Fruit fly (Drosophila melanogaster): ENCODE data around the gene CG2310.
A peak's percentile ranks its signal among the peaks of the same experiment; 100 is the strongest.

Gene CG2310

DNA sequence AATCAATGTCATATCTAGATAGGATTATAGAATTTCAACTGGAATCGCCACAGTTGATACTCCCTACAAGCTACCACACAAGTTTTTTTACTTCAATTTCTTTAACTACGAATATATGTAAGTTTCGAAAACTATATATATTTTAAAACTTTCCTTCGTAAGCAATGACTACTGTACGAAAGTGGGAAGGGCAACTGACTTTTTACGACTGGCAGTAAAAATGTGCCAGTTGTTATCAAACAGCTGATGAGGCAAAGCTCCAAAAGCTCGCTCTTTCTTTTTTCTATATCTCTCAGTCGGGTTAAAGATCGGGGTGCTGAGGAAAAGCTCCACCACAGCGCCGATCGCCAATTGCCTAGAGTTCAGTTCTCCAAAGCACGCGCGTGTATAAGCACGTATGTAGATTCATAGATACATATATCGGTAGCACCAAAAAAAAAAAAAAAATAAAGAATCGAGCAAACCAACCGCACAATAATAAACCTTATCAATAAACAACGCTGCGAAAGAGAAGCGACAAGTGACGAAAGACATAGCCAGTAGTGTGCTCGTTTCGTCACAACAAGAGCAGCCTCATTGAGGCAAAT, 14.3 kb downstream of the CG2310 start (continued):
- TF ChIP-seq Dll (GFP tag; IDR thresholded peaks at IDR 0.05; ENCODE audit: partially characterized antibody) (no peak), HmgZ (tag; optimal IDR thresholded peaks at IDR 0.05) (peak; percentile 59), CG31224 (GFP tag; IDR thresholded peaks at IDR 0.05) (peak; percentile 54), Bdp1 (GFP tag; optimal IDR thresholded peaks at IDR 0.05) (no peak), Bteb2 (GFP tag; optimal IDR thresholded peaks at IDR 0.05) (peak; percentile 36), Dip2 (GFP tag; IDR thresholded peaks at IDR 0.05) (no peak), CG34376 (GFP tag; optimal IDR thresholded peaks at IDR 0.05) (peak; percentile 88), cas (GFP tag; IDR thresholded peaks at IDR 0.05) (peak; percentile 53; the same call in 1 of the 2 replicates), dati (GFP tag; IDR thresholded peaks at IDR 0.05) (no peak), phol (tag; optimal IDR thresholded peaks at IDR 0.05) (peak; percentile 61), sima (GFP tag; optimal IDR thresholded peaks at IDR 0.05) (no peak), Lpt (GFP tag; optimal IDR thresholded peaks at IDR 0.05) (no peak), Meics (GFP tag; optimal IDR thresholded peaks at IDR 0.05) (peak; percentile 100), bowl (GFP tag; IDR thresholded peaks at IDR 0.05) (peak; percentile 58; the same call in 1 of the 2 replicates)

DNA sequence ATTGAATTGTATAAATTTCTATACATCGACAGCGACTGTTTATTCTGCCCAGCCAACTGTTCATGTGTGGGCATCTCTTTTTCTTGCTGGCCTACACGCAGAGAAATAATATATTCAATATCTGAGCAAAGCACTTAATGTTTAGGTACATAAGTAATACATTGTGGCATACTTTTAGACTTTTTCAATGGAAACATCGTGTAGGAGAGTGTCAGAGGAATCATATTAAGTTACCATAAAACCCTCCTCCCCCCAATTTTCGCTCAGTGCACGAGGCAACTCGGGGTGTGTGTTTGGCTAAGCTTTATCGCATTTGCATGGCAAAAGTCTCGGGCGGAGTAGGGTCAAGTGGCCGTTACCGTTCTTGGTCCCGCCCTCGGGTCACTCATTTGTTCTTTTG, 23.2 kb downstream of the CG2310 start:
- TF ChIP-seq E2f1 (GFP tag; IDR thresholded peaks at IDR 0.05) (no peak), Pdp1 (GFP tag; optimal IDR thresholded peaks at IDR 0.05) (no peak), H2.0 (GFP tag; IDR thresholded peaks at IDR 0.05) (0 out of 2 replicates have a peak, but pooled peaks have one; percentile 5), pnt (GFP tag; optimal IDR thresholded peaks at IDR 0.05) (no peak), CG11093 (GFP tag; IDR thresholded peaks at IDR 0.05) (no peak), CG18619 (GFP tag; optimal IDR thresholded peaks at IDR 0.05) (no peak), CG15269 (tag; optimal IDR thresholded peaks at IDR 0.05) (peak; percentile 8), Vsx1 (GFP tag; optimal IDR thresholded peaks at IDR 0.05) (no peak), Atf6 (GFP tag; IDR thresholded peaks at IDR 0.05) (no peak), CG10274 (GFP tag; optimal IDR thresholded peaks at IDR 0.05) (no peak), Jarid2 (GFP tag; optimal IDR thresholded peaks at IDR 0.05) (no peak), CG13424 (tag; optimal IDR thresholded peaks at IDR 0.05) (no peak), Adf1 (GFP tag; IDR thresholded peaks at IDR 0.05) (no peak), nmo (GFP tag; optimal IDR thresholded peaks at IDR 0.05) (no peak), ERR (GFP tag; optimal IDR thresholded peaks at IDR 0.05) (no peak), usp (GFP tag; optimal IDR thresholded peaks at IDR 0.05) (no peak), CG17361 (GFP tag; IDR thresholded peaks at IDR 0.05) (no peak), stwl (tag; optimal IDR thresholded peaks at IDR 0.05) (no peak), HLH4C (GFP tag; IDR thresholded peaks at IDR 0.05; ENCODE audit: partially characterized antibody) (no peak), CG1024 (GFP tag; IDR thresholded peaks at IDR 0.05) (no peak), gem (tag; optimal IDR thresholded peaks at IDR 0.05) (no peak), CG12236 (GFP tag; optimal IDR thresholded peaks at IDR 0.05) (no peak), Scr (GFP tag; IDR thresholded peaks at IDR 0.05; ENCODE audit: partially characterized antibody) (no peak), CG11456 (GFP tag; IDR thresholded peaks at IDR 0.05) (no peak), PHDP (tag; optimal IDR thresholded peaks at IDR 0.05) (peak; percentile 1), Hey (tag; optimal IDR thresholded peaks at IDR 0.05) (no peak), nerfin-1 (tag; optimal IDR thresholded peaks at IDR 0.05) (no peak), CHES-1-like (GFP tag; optimal IDR thresholded peaks at IDR 0.05) (no peak), gro (GFP tag; optimal IDR thresholded peaks at IDR 0.05) (no peak), Rfx (GFP tag; IDR thresholded peaks at IDR 0.05) (no peak), lilli (GFP tag; optimal IDR thresholded peaks at IDR 0.05) (no peak), CG10462 (GFP tag; optimal IDR thresholded peaks at IDR 0.05) (no peak), jing (GFP tag; optimal IDR thresholded peaks at IDR 0.05) (peak; percentile 0), z (GFP tag; IDR thresholded peaks at IDR 0.05) (no peak), CG6765 (GFP tag; optimal IDR thresholded peaks at IDR 0.05) (no peak), sr (GFP tag; IDR thresholded peaks at IDR 0.05) (no peak), ap (GFP tag; IDR thresholded peaks at IDR 0.05) (no peak)
